Fruit fly (Drosophila melanogaster) whole organism: ENCODE measurements around the gene CG32536.

Experiments used
- pan ChIP-seq: fragments of >200 bp; optimal IDR thresholded peaks from 2 replicates; lab custom pipeline; 2017
- psq ChIP-seq: fragments of >200 bp; optimal IDR thresholded peaks from 2 replicates; lab custom pipeline; 2017

DNA sequence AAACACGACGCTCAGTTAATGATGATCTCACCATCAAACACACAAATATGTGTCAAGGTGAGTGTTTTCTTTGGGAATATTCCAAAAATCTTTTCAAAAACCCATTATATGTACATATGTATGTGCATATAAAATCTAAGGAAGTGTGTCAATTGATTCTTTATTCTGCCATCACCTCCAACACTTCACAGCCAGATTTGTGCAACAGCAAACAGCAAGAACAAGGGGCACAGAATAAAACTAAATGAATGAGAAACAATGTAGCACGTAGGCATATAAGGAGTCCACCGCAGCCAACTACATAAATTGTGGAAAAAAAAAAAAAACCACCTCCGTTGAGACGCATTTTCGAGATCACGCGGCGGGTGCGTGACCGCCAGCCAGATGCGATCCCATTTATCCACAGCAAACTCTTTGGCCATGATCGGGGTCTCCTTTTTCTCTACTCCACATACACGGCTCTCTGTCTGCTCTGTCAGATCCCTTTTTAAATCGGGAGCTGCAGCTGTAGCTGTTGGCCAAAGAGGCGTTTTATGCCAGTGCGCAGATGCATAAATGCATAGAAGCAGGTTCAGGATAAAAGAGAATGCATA, 19.2 kb upstream of the CG32536 start:
- no peak for TF ChIP-seq pan (lab: Kevin White, UChicago)
- TF ChIP-seq psq (lab: Kevin White, UChicago): no peak
